Worm (Caenorhabditis elegans): Measurements from ENCODE around the gene str-30.

DNA sequence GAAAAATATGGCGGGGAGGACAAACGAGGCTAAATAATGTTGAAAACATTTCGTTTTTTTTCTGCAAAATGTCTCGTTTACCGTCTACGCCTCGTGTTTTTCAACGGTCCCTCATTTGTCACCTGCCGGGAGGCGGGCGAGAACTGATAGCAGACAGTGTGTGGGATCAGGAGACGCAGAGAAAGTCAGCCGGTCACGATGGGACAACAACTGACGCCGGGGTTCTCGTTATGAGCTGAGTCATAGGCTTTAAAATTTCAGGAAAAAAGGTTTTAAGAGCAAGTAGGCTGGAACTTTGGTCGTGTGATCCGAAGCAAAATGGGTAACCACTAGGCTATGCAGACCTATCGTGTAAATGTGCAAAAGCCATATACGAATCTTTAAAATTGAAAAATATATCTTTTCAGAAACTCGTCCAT, 39.1 kb upstream of the str-30 start, which contains the start of gene W08A12.2:
- no peak for TF ChIP-seq W03F9.2 (tag; optimal IDR thresholded peaks at IDR 0.05)
- TF ChIP-seq him-1 (tag; optimal IDR thresholded peaks at IDR 0.05), result no peak
- no peak for TF ChIP-seq dao-5 (tag; optimal IDR thresholded peaks at IDR 0.05)

Measured in whole organism, L4/young adult.